Fruit fly (Drosophila melanogaster): ENCODE measurements around the gene CG3632.

DNA sequence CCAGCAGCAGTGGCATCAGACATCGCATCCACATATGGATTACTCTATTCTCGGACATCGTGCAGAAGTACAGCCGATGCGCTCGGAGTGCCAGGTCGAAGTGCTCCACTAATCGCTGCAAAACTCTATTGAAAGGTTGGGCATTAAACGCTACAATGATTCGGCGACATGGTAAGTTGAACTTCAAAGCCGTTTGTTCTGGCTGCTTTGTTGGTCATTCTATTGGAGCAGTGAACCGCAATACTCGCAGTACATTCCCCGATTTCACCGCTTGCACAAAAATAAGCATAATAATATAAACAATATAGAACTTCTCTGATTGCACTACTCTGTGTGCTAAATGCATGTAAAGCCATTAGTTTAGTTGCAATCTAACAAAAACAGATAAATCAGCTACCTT lies 30.0 kb upstream of the CG3632 start, which contains the start of gene CG12507:
- no peak for TF ChIP-seq pan (optimal IDR thresholded peaks at IDR 0.05)
- TF ChIP-seq CG8478 (optimal IDR thresholded peaks at IDR 0.05): no peak
- no peak for TF ChIP-seq Dll (optimal IDR thresholded peaks at IDR 0.05)
- TF ChIP-seq psq (optimal IDR thresholded peaks at IDR 0.05): no peak
- TF ChIP-seq usp (GFP tag; optimal IDR thresholded peaks at IDR 0.05): no peak

All from whole organism.